Worm (Caenorhabditis elegans): ENCODE data around the gene snrp-40.1.

snrp-40.1 gene

DNA sequence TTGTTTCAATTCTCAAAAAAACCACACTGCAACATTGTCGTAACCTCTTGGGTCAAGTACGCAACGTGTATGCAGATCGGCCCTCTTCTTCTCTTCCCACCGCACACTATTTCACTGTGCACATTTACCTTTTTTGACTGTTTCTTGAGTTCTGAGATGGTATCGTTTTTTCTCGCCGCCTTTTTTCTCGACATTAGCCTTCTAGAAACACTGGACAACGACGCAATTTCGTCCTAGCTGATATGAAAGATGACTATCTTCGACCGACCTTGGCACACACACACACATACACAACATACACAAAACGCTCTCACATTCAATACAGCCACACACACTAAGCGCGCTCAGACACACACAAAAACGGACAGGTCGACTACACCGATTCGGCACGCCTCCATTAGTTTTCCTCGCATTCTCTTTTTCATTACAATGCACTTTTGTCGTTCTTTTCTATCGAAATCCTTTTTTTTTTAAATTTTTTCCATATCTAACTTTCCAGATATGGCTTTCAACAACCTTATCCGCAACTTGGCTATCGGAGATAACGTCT lies 39.9 kb upstream of the snrp-40.1 start, which contains the start of gene aco-1 (continued):
- TF ChIP-seq blmp-1 (tag; optimal IDR thresholded peaks at IDR 0.05; ENCODE audit: insufficient read depth) (peak; percentile 9), nhr-21 (tag; optimal IDR thresholded peaks at IDR 0.05) (no peak), ztf-4 (tag; optimal IDR thresholded peaks at IDR 0.05) (no peak), F13H6.1 (tag; optimal IDR thresholded peaks at IDR 0.05) (peak; percentile 13), nhr-23 (tag; optimal IDR thresholded peaks at IDR 0.05) (no peak), nhr-129 (tag; optimal IDR thresholded peaks at IDR 0.05) (peak; percentile 75), ama-1 (optimal IDR thresholded peaks at IDR 0.05) (no peak), nhr-12 (tag; optimal IDR thresholded peaks at IDR 0.05) (no peak), skn-1 (tag; optimal IDR thresholded peaks at IDR 0.05) (no peak), sem-4 (tag; optimal IDR thresholded peaks at IDR 0.05) (peak; percentile 1), C34F6.9 (tag; optimal IDR thresholded peaks at IDR 0.05) (peak; percentile 47)

DNA sequence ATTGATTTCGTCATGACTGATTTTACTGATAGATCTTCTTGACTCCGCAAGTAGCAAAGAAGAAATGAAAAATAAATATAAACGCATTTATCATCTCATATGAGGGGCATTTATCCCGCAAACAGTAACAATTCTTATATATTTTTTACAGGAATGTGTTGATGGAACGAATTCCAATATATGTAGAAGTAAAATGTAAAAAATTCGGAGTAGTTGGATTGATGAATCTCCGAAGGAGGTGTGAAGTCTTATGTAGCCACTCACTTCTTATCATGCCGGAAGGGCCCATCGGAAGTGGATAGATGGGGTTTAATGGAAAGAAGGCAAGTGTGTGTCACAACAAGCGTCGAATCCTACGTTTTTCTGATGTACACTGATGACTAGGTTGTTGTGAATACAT lies 38.2 kb upstream of the snrp-40.1 start, which contains the start of gene gcy-9:
gcy-9 (minus strand) TSS at position 101 of the 400 bp plus-strand sequence.
- TF ChIP-seq ama-1 (optimal IDR thresholded peaks at IDR 0.05) = no peak
- no peak for TF ChIP-seq unc-62 (GFP tag; optimal IDR thresholded peaks at IDR 0.05)
- no peak for TF ChIP-seq nhr-77 (tag; optimal IDR thresholded peaks at IDR 0.05)
- no peak for TF ChIP-seq ceh-16 (tag; optimal IDR thresholded peaks at IDR 0.05)
- TF ChIP-seq skn-1 (tag; optimal IDR thresholded peaks at IDR 0.05) = no peak
- no peak for TF ChIP-seq ZK546.5 (tag; optimal IDR thresholded peaks at IDR 0.05)
- no peak for TF ChIP-seq elt-1 (tag; optimal IDR thresholded peaks at IDR 0.05)
- TF ChIP-seq F13H6.1 (tag; optimal IDR thresholded peaks at IDR 0.05) = no peak
- TF ChIP-seq ztf-11 (tag; optimal IDR thresholded peaks at IDR 0.05) = no peak
- no peak for TF ChIP-seq nhr-6 (tag; optimal IDR thresholded peaks at IDR 0.05)
- no peak for TF ChIP-seq nhr-237 (tag; optimal IDR thresholded peaks at IDR 0.05)
- no peak for TF ChIP-seq elt-3 (tag; optimal IDR thresholded peaks at IDR 0.05)
- TF ChIP-seq fos-1 (tag; optimal IDR thresholded peaks at IDR 0.05) = no peak
- TF ChIP-seq ztf-1 (GFP tag; conservative IDR thresholded peaks at IDR 0.05) = no peak
- TF ChIP-seq mab-5 (tag; optimal IDR thresholded peaks at IDR 0.05) = no peak
- no peak for TF ChIP-seq egl-27 (tag; optimal IDR thresholded peaks at IDR 0.05)
- no peak for TF ChIP-seq unc-39 (tag; optimal IDR thresholded peaks at IDR 0.05)

DNA sequence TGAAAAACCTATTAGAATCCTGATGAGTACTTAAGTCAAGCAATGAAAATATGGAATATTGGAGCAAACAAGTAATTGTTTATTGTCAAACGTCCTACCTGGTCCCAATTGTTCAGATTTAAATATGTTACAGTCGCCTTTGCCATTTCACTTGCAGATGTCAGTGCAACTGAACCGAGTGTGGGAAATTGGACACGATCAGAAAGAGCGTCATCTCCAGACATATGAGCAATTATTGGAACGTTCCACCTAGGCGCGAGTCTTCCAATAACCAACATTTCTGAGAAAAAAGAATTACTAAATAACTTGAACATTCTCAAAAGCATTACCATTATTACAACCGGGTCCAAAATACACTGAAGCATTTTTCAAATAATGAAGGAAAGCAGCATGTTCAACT lies 37.5 kb upstream of the snrp-40.1 start:
- TF ChIP-seq lin-39 (tag; optimal IDR thresholded peaks at IDR 0.05) (no peak), C34F6.9 (tag; optimal IDR thresholded peaks at IDR 0.05) (no peak), lin-13 (GFP tag; optimal IDR thresholded peaks at IDR 0.05) (no peak), skn-1 (tag; optimal IDR thresholded peaks at IDR 0.05) (no peak), aly-2 (tag; optimal IDR thresholded peaks at IDR 0.05) (no peak), ceh-82 (tag; optimal IDR thresholded peaks at IDR 0.05) (no peak), unc-39 (tag; optimal IDR thresholded peaks at IDR 0.05) (no peak), lsy-2 (tag; optimal IDR thresholded peaks at IDR 0.05) (no peak), lin-11 (tag; optimal IDR thresholded peaks at IDR 0.05) (no peak), gmeb-1 (tag; optimal IDR thresholded peaks at IDR 0.05) (no peak), peb-1 (tag; optimal IDR thresholded peaks at IDR 0.05) (no peak), nhr-6 (tag; optimal IDR thresholded peaks at IDR 0.05) (no peak)

DNA sequence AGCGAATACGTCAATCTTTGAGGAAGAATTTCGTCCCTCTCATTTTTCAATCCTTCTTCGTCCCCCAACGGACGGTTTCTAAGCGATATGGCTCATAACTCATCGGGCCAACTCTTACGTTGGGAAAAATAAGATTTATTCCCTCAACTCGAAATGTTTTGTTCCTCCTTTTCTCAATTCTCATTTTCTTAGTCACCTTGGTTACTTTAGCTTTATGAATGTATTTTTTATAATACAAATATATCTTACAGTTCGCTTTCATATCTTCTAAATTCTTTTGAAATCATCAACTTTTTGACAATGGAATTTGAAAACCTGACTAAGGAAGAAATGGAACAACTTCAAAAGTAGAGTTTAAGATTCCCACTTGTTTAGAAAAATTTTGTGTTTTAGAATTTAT lies 29.8 kb upstream of the snrp-40.1 start, which contains the start of gene npr-9:
npr-9 (plus strand) TSS at position 301 of the 400 bp plus-strand sequence.
- TF ChIP-seq lin-13 (GFP tag; optimal IDR thresholded peaks at IDR 0.05) (no peak), sem-4 (tag; optimal IDR thresholded peaks at IDR 0.05) (no peak), snpc-4 (tag; optimal IDR thresholded peaks at IDR 0.05) (no peak), C34F6.9 (tag; optimal IDR thresholded peaks at IDR 0.05) (no peak), ceh-16 (tag; optimal IDR thresholded peaks at IDR 0.05) (no peak)

DNA sequence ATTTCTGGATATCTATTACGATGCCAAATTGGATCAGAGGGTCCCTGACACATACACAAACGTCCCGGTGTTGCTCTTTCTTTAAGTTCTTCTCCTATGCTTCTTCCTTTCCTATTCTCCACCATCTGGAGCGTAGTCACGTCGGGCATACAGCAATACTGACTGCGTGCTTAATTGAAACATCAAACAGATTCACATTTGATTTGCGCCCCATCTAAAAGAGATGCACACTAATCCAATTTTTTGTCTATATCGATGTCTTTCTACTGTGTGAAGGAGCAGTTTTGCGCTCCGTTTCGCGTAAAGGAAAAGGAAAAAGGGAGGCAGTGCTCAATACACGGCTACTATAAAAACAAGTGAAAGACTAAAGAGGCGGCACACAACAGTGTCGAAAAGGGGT lies 29.1 kb upstream of the snrp-40.1 start:
- TF ChIP-seq ceh-16 (tag; optimal IDR thresholded peaks at IDR 0.05) (no peak), Y55F3AM.14 (GFP tag; optimal IDR thresholded peaks at IDR 0.05) (no peak), ztf-1 (GFP tag; conservative IDR thresholded peaks at IDR 0.05) (no peak), lin-11 (tag; optimal IDR thresholded peaks at IDR 0.05) (no peak), nhr-25 (tag; optimal IDR thresholded peaks at IDR 0.05) (no peak), alr-1 (tag; optimal IDR thresholded peaks at IDR 0.05) (no peak), nhr-12 (tag; optimal IDR thresholded peaks at IDR 0.05) (no peak), dmd-4 (tag; optimal IDR thresholded peaks at IDR 0.05) (no peak), nhr-21 (tag; optimal IDR thresholded peaks at IDR 0.05) (no peak), nhr-237 (tag; optimal IDR thresholded peaks at IDR 0.05) (no peak), R02D3.7 (tag; optimal IDR thresholded peaks at IDR 0.05) (no peak), nhr-11 (tag; optimal IDR thresholded peaks at IDR 0.05) (no peak), gmeb-1 (tag; optimal IDR thresholded peaks at IDR 0.05) (no peak), mab-5 (tag; optimal IDR thresholded peaks at IDR 0.05) (no peak), ama-1 (optimal IDR thresholded peaks at IDR 0.05) (no peak), sma-9 (GFP tag; optimal IDR thresholded peaks at IDR 0.05) (no peak), sma-9 (tag; optimal IDR thresholded peaks at IDR 0.05) (no peak), elt-1 (tag; optimal IDR thresholded peaks at IDR 0.05) (no peak), ztf-4 (tag; optimal IDR thresholded peaks at IDR 0.05) (no peak)
